In genomic region chrX:5117571-5117970, ce11 we compare ENCODE assay signal across 1 worm cellular context.
TF ChIP-seq lines count a peak whose summit lies in the region.

No protein-coding gene starts in this region.

TF ChIP-seq in whole organism, L4 larva, 104 proteins besides CTCF, POLR2A, EP300 and RAD21 (continued from another document):
- TF ChIP-seq dmd-6 (GFP tag; IDR thresholded peaks at IDR 0.05; lab: Robert Waterston, UW) = 0 out of 2 replicates have a peak, but pooled peaks have one; percentile 6
- TF ChIP-seq T26A8.4 (GFP tag; IDR thresholded peaks at IDR 0.05; lab: Robert Waterston, UW) = no peak
- no peak for TF ChIP-seq mxl-2 (GFP tag; conservative IDR thresholded peaks at IDR 0.05; lab: Robert Waterston, UW)
- TF ChIP-seq lim-7 (GFP tag; IDR thresholded peaks at IDR 0.05; lab: Robert Waterston, UW) = no peak
- TF ChIP-seq aha-1 (tag; lab: Kevin White, UChicago) = peak; percentile 29
- TF ChIP-seq nhr-237 (tag; optimal IDR thresholded peaks at IDR 0.05; lab: Kevin White, UChicago) = no peak
- TF ChIP-seq duxl-1 (tag; optimal IDR thresholded peaks at IDR 0.05; lab: Kevin White, UChicago; ENCODE audit: poor library complexity) = no peak
- TF ChIP-seq hlh-30 (tag; optimal IDR thresholded peaks at IDR 0.05; lab: Kevin White, UChicago; ENCODE audit: insufficient read depth) = no peak
- TF ChIP-seq lin-38 (GFP tag; IDR thresholded peaks at IDR 0.05; lab: Robert Waterston, UW) = no peak
- TF ChIP-seq egl-43 (GFP tag; IDR thresholded peaks at IDR 0.05; lab: Robert Waterston, UW) = no peak
- no peak for TF ChIP-seq ceh-44 (GFP tag; IDR thresholded peaks at IDR 0.05; lab: Robert Waterston, UW)
- peak; percentile 73 for TF ChIP-seq ctbp-1 (GFP tag; IDR thresholded peaks at IDR 0.05; lab: Robert Waterston, UW)
- no peak for TF ChIP-seq unc-62 (GFP tag; optimal IDR thresholded peaks at IDR 0.05 in 1 of 2; lab: Kevin White, UChicago)
- no peak for TF ChIP-seq unc-62 (tag; optimal IDR thresholded peaks at IDR 0.05; lab: Kevin White, UChicago)
- no peak for TF ChIP-seq Y75B8A.6 (GFP tag; IDR thresholded peaks at IDR 0.05; lab: Robert Waterston, UW)
- TF ChIP-seq nhr-111 (GFP tag; optimal IDR thresholded peaks at IDR 0.05; lab: Kevin White, UChicago) = no peak
- TF ChIP-seq F26F4.8 (GFP tag; conservative IDR thresholded peaks at IDR 0.05; lab: Robert Waterston, UW) = no peak
- TF ChIP-seq ztf-7 (tag; optimal IDR thresholded peaks at IDR 0.05; lab: Kevin White, UChicago) = no peak
- no peak for TF ChIP-seq zag-1 (tag; optimal IDR thresholded peaks at IDR 0.05; lab: Kevin White, UChicago)
- no peak for TF ChIP-seq vab-7 (GFP tag; IDR thresholded peaks at IDR 0.05; lab: Robert Waterston, UW)
- TF ChIP-seq F10B5.3 (tag; optimal IDR thresholded peaks at IDR 0.05; lab: Kevin White, UChicago) = no peak
